Worm (Caenorhabditis elegans) whole organism, L2 larva: ENCODE measurements around the gene T10G3.1.

Source experiments
- egl-27 ChIP-seq: sonication (generic microtip); optimal IDR thresholded peaks from 3 replicates; lab custom pipeline; 2017; ENCODE audit warnings: missing biosample characterization, missing genetic modification reagents, missing genetic modification characterization
- elt-3 ChIP-seq: sonication (generic microtip); optimal IDR thresholded peaks from 2 replicates; lab custom pipeline; 2017; ENCODE audit warnings: missing biosample characterization, missing genetic modification characterization
- lin-39 ChIP-seq: fragments of 150-350 bp; optimal IDR thresholded peaks from 2 replicates; lab custom pipeline; 2014; ENCODE audit warnings: missing biosample characterization, missing genetic modification reagents, missing genetic modification characterization
- mdl-1 ChIP-seq, 2 experiments: fragments of 150-350 bp in 1 of 2; sonication (generic microtip) in 1 of 2; optimal IDR thresholded peaks; 2 replicates each; lab custom pipeline; 2017; ENCODE audit warnings: missing biosample characterization in 2 of 2, missing genetic modification characterization in 2 of 2
- nhr-11 ChIP-seq: fragments of 150-350 bp; optimal IDR thresholded peaks from 2 replicates; lab custom pipeline; 2014; ENCODE audit warnings: missing biosample characterization, missing genetic modification characterization
- nhr-237 ChIP-seq: fragments of 150-350 bp; optimal IDR thresholded peaks from 2 replicates; lab custom pipeline; 2014; ENCODE audit warnings: missing biosample characterization, missing genetic modification characterization
- nhr-77 ChIP-seq: fragments of 150-350 bp; optimal IDR thresholded peaks from 2 replicates; lab custom pipeline; 2014; ENCODE audit warnings: missing biosample characterization, missing genetic modification characterization
- snpc-4 ChIP-seq: fragments of 150-350 bp; optimal IDR thresholded peaks from 2 replicates; lab custom pipeline; 2014; ENCODE audit warnings: missing biosample characterization, missing genetic modification characterization

DNA sequence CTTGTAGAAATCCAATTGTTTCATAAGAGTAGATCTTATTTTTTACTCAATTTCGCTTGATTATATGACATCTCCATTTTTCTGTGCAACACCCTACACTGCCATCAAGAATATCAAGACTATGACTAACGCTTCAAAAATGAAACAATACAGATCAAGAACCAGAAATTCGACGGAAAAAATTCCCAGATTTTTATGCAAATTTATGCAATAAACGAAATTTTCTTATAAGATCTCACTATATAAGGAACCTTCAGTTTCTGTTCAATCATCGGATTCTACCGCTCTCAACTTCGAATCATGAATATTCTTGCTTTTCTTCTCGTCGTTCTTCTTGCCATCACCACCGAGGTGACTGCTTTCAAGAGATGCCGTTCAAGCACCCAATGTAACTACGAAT lies 32.8 kb upstream of the T10G3.1 start, which contains the start of gene R11G10.4:
- no peak for TF ChIP-seq snpc-4
- no peak for TF ChIP-seq nhr-77 (tag; lab: Kevin White, UChicago)
- no peak for TF ChIP-seq lin-39
- no peak for TF ChIP-seq elt-3
- TF ChIP-seq mdl-1 (tag; optimal IDR thresholded peaks at IDR 0.05; lab: Kevin White, UChicago) = no peak
- TF ChIP-seq nhr-237 (tag; lab: Kevin White, UChicago) = no peak
- TF ChIP-seq egl-27 (tag; lab: Kevin White, UChicago) = no peak
- TF ChIP-seq nhr-11 = no peak
